Worm (Caenorhabditis elegans): Measurements from ENCODE around the gene rsa-2.

rsa-2 gene

ce11 chrIII:11090112-11090648 is 26.9 kb downstream of the rsa-2 start (continued):
- peak; percentile 35 for TF ChIP-seq atf-7 (tag; optimal IDR thresholded peaks at IDR 0.05)
- peak; percentile 1 for TF ChIP-seq ztf-3 (GFP tag; optimal IDR thresholded peaks at IDR 0.05)
- TF ChIP-seq F39B2.1 (GFP tag; IDR thresholded peaks at IDR 0.05) = no peak
- peak; percentile 38; the same call in 1 of the 2 replicates for TF ChIP-seq C06A6.2 (GFP tag; conservative IDR thresholded peaks at IDR 0.05)
- peak; percentile 78 for TF ChIP-seq tbp1 (GFP tag; optimal IDR thresholded peaks at IDR 0.05)
- peak; percentile 9 for TF ChIP-seq F57C9.4 (tag; optimal IDR thresholded peaks at IDR 0.05)
- no peak for TF ChIP-seq ceh-79 (tag; optimal IDR thresholded peaks at IDR 0.05)
- TF ChIP-seq bed-1 (GFP tag; IDR thresholded peaks at IDR 0.05) = no peak
- TF ChIP-seq tbx-9 (tag; optimal IDR thresholded peaks at IDR 0.05; ENCODE audit: borderline replicate concordance) = no peak
- 0 out of 2 replicates have a peak, but pooled peaks have one; percentile 45 for TF ChIP-seq egl-44 (GFP tag; IDR thresholded peaks at IDR 0.05)
- TF ChIP-seq lsl-1 (GFP tag; optimal IDR thresholded peaks at IDR 0.05) = peak; percentile 56
- TF ChIP-seq xnd-1 (tag; optimal IDR thresholded peaks at IDR 0.05) = peak; percentile 28
- TF ChIP-seq ama-1 (optimal IDR thresholded peaks at IDR 0.05) = peak; percentile 97
- no peak for TF ChIP-seq ama-1 (GFP tag; optimal IDR thresholded peaks at IDR 0.05)
- TF ChIP-seq hmg-20 (GFP tag; IDR thresholded peaks at IDR 0.05) = 0 out of 2 replicates have a peak, but pooled peaks have one; percentile 47
- 0 out of 2 replicates have a peak, but pooled peaks have one; percentile 68 for TF ChIP-seq lin-26 (GFP tag; IDR thresholded peaks at IDR 0.05)
- peak; percentile 26 for TF ChIP-seq ztf-26 (tag; optimal IDR thresholded peaks at IDR 0.05)
- TF ChIP-seq C17E4.6 (GFP tag; IDR thresholded peaks at IDR 0.05) = peak; percentile 62; the same call in 1 of the 2 replicates
- no peak for TF ChIP-seq nhr-27 (tag; optimal IDR thresholded peaks at IDR 0.05)
- TF ChIP-seq Y53G8AR.9 (GFP tag; conservative IDR thresholded peaks at IDR 0.05) = peak; percentile 54; the same call in 1 of the 2 replicates
- TF ChIP-seq F52B5.7 (tag; optimal IDR thresholded peaks at IDR 0.05) = peak; percentile 82
- TF ChIP-seq athp-1 (tag; optimal IDR thresholded peaks at IDR 0.05) = peak; percentile 34
- TF ChIP-seq mes-4 (tag; optimal IDR thresholded peaks at IDR 0.05) = peak; percentile 35
- peak; percentile 29 for TF ChIP-seq F10E7.11 (tag; optimal IDR thresholded peaks at IDR 0.05)
- TF ChIP-seq efl-1 (GFP tag; optimal IDR thresholded peaks at IDR 0.05) = peak; percentile 39
- peak; percentile 67; the same call in 1 of the 2 replicates for TF ChIP-seq lir-1 (GFP tag; conservative IDR thresholded peaks at IDR 0.05)
- TF ChIP-seq K12H6.12 (tag; optimal IDR thresholded peaks at IDR 0.05) = no peak
- TF ChIP-seq madf-8 (GFP tag; conservative IDR thresholded peaks at IDR 0.05) = peak; percentile 56
- TF ChIP-seq lin-54 (GFP tag; optimal IDR thresholded peaks at IDR 0.05) = peak; percentile 32
- TF ChIP-seq rec-8 (tag; optimal IDR thresholded peaks at IDR 0.05) = peak in 1 of 2 experiments; percentile 4
- TF ChIP-seq attf-5 (GFP tag; optimal IDR thresholded peaks at IDR 0.05) = no peak
- TF ChIP-seq hlh-26 (GFP tag; conservative IDR thresholded peaks at IDR 0.05) = no peak
- peak; percentile 27 for TF ChIP-seq zim-3 (tag; optimal IDR thresholded peaks at IDR 0.05)
- TF ChIP-seq die-1 (tag; optimal IDR thresholded peaks at IDR 0.05) = peak; percentile 43
- TF ChIP-seq aptf-2 (GFP tag; conservative IDR thresholded peaks at IDR 0.05) = 0 out of 2 replicates have a peak, but pooled peaks have one; percentile 34
- 0 out of 2 replicates have a peak, but pooled peaks have one; percentile 62 for TF ChIP-seq madf-3 (GFP tag; IDR thresholded peaks at IDR 0.05)
- TF ChIP-seq attf-6 (GFP tag; IDR thresholded peaks at IDR 0.05) = peak; percentile 96
- TF ChIP-seq ceh-27 (GFP tag; optimal IDR thresholded peaks at IDR 0.05) = no peak
- TF ChIP-seq ztf-6 (GFP tag; IDR thresholded peaks at IDR 0.05) = no peak
- TF ChIP-seq rcor-1 (GFP tag; IDR thresholded peaks at IDR 0.05) = peak; percentile 75
- peak; percentile 46 for TF ChIP-seq F23B12.7 (tag; optimal IDR thresholded peaks at IDR 0.05; ENCODE audit: insufficient read depth)
- no peak for TF ChIP-seq dpl-1 (GFP tag; optimal IDR thresholded peaks at IDR 0.05)
- peak; percentile 62 for TF ChIP-seq tlf-1 (GFP tag; optimal IDR thresholded peaks at IDR 0.05)
- TF ChIP-seq unc-62 (GFP tag; optimal IDR thresholded peaks at IDR 0.05) = no peak
- TF ChIP-seq ekl-4 (GFP tag; IDR thresholded peaks at IDR 0.05) = peak; percentile 71
- no peak for TF ChIP-seq mxl-1 (tag; optimal IDR thresholded peaks at IDR 0.05)
- peak; percentile 20; the same call in 1 of the 2 replicates for TF ChIP-seq ceh-40 (GFP tag; IDR thresholded peaks at IDR 0.05)
- TF ChIP-seq nhr-80 (tag; optimal IDR thresholded peaks at IDR 0.05) = no peak
- TF ChIP-seq repo-1 (tag; optimal IDR thresholded peaks at IDR 0.05) = peak; percentile 75
